Worm (Caenorhabditis elegans) whole organism, L2 larva: ENCODE measurements around the gene praf-3.

Experiments used
- ama-1 ChIP-seq: fragments of 150-350 bp; optimal IDR thresholded peaks from 2 replicates; lab custom pipeline; 2018; ENCODE audit warnings: inconsistent platforms
- elt-1 ChIP-seq: fragments of 150-350 bp; optimal IDR thresholded peaks from 2 replicates; lab custom pipeline; 2014; ENCODE audit warnings: missing biosample characterization, missing genetic modification characterization
- nhr-12 ChIP-seq: fragments of 150-350 bp; optimal IDR thresholded peaks from 2 replicates; lab custom pipeline; 2014; ENCODE audit warnings: missing biosample characterization, missing genetic modification characterization
- snpc-4 ChIP-seq: fragments of 150-350 bp; optimal IDR thresholded peaks from 2 replicates; lab custom pipeline; 2014; ENCODE audit warnings: missing biosample characterization, missing genetic modification characterization

DNA sequence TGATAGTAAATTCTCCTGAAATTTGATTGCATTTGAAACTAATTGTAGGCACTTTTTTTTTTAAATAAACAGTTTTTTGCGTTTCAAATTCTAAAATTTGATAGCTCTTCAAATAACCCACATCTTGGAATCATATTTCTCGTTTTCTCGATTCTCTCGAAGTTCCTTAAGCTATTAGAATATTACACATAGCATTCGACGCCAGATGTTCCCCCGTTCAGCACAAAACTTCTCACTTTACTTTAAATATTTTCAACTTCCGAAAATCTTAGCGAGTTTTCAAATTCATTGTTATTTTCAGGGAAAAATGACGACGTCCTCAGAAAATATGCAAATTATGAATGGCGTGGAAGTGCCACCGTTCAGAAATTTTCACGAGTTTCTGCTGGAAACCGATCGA, at the start of gene praf-3:
- TF ChIP-seq elt-1 (tag; lab: Kevin White, UChicago) (no peak), snpc-4 (no peak), nhr-12 (tag; lab: Kevin White, UChicago) (no peak), ama-1 (lab: Kevin White, UChicago) (no peak)
